Fruit fly (Drosophila melanogaster): Measurements from ENCODE around the gene Taf3.

The Taf3 gene

dm6 chr4:458608-459007 lies 8.0 kb downstream of the Taf3 start (continued):
- TF ChIP-seq CG13287 (GFP tag; IDR thresholded peaks at IDR 0.05; ENCODE audit: partially characterized antibody) = no peak
- TF ChIP-seq dm (GFP tag; optimal IDR thresholded peaks at IDR 0.05) = peak; percentile 7
- TF ChIP-seq hth (optimal IDR thresholded peaks at IDR 0.05) = no peak
- no peak for TF ChIP-seq CG2199 (GFP tag; IDR thresholded peaks at IDR 0.05)
- no peak for TF ChIP-seq sisA (GFP tag; IDR thresholded peaks at IDR 0.05)
- peak; percentile 41 for TF ChIP-seq p53 (GFP tag; optimal IDR thresholded peaks at IDR 0.05)
- TF ChIP-seq CG10654 (GFP tag; optimal IDR thresholded peaks at IDR 0.05) = no peak
- no peak for TF ChIP-seq CG17385 (GFP tag; optimal IDR thresholded peaks at IDR 0.05)
- TF ChIP-seq nom (GFP tag; optimal IDR thresholded peaks at IDR 0.05) = no peak
- no peak for TF ChIP-seq CG9797 (GFP tag; optimal IDR thresholded peaks at IDR 0.05)
- TF ChIP-seq MESR4 (GFP tag; optimal IDR thresholded peaks at IDR 0.05) = peak; percentile 1
- no peak for TF ChIP-seq Nf-YB (GFP tag; optimal IDR thresholded peaks at IDR 0.05)
- TF ChIP-seq CG18599 (GFP tag; optimal IDR thresholded peaks at IDR 0.05) = no peak
- TF ChIP-seq ttk (GFP tag; IDR thresholded peaks at IDR 0.05) = no peak

dm6 chr4:453303-453702 lies 13.3 kb downstream of the Taf3 start:
- no peak for TF ChIP-seq eve (GFP tag; optimal IDR thresholded peaks at IDR 0.05)
- no peak for TF ChIP-seq gfzf (GFP tag; optimal IDR thresholded peaks at IDR 0.05)
- no peak for TF ChIP-seq Sox100B (GFP tag; optimal IDR thresholded peaks at IDR 0.05)
- TF ChIP-seq tx (GFP tag; optimal IDR thresholded peaks at IDR 0.05) = no peak
- no peak for TF ChIP-seq Asciz (GFP tag; optimal IDR thresholded peaks at IDR 0.05)
- no peak for TF ChIP-seq CG17186 (GFP tag; optimal IDR thresholded peaks at IDR 0.05)
- TF ChIP-seq CG17359 (tag; optimal IDR thresholded peaks at IDR 0.05) = no peak
- no peak for TF ChIP-seq CG18764 (GFP tag; optimal IDR thresholded peaks at IDR 0.05)
- no peak for TF ChIP-seq onecut (GFP tag; IDR thresholded peaks at IDR 0.05)
- TF ChIP-seq CG18262 (tag; optimal IDR thresholded peaks at IDR 0.05) = no peak
- TF ChIP-seq bab2 (GFP tag; optimal IDR thresholded peaks at IDR 0.05) = no peak
- TF ChIP-seq Dref (GFP tag; IDR thresholded peaks at IDR 0.05) = no peak
- TF ChIP-seq ara (GFP tag; IDR thresholded peaks at IDR 0.05) = no peak

DNA sequence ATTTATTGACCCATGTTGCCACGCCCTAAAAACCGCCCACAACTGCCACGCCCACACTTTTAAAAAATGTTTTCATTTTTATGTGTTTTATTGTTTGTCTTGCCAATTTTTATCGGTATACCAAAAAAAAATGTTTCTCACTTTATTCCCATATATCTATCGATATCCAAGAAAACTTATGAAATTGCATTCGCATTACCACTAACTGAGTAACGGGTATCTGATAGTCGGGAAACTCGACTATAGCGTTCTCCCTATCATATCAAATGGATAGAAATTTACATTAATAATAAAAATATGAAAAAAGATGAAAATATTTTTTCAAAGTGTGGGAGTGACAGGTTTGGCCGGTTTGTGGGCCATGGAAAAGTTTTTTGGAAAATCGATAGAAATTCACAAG lies 17.6 kb downstream of the Taf3 start:
- TF ChIP-seq CG8359 (GFP tag; optimal IDR thresholded peaks at IDR 0.05; ENCODE audit: borderline replicate concordance) (no peak), onecut (GFP tag; IDR thresholded peaks at IDR 0.05) (peak; percentile 71), scrt (GFP tag; optimal IDR thresholded peaks at IDR 0.05) (no peak), CG3065 (GFP tag; optimal IDR thresholded peaks at IDR 0.05) (peak; percentile 27), CkIIα-i1 (GFP tag; IDR thresholded peaks at IDR 0.05) (no peak), Drgx (GFP tag; IDR thresholded peaks at IDR 0.05) (no peak), CG6791 (GFP tag; IDR thresholded peaks at IDR 0.05; ENCODE audit: partially characterized antibody) (peak; percentile 12; the same call in 1 of the 3 replicates), CG8281 (tag; optimal IDR thresholded peaks at IDR 0.05) (no peak), CG17802 (tag; optimal IDR thresholded peaks at IDR 0.05) (peak; percentile 3), CG11085 (GFP tag; IDR thresholded peaks at IDR 0.05) (no peak), CG16813 (GFP tag; IDR thresholded peaks at IDR 0.05; ENCODE audit: partially characterized antibody) (peak; percentile 67)

dm6 chr4:448126-448525 lies 18.5 kb downstream of the Taf3 start:
- TF ChIP-seq sens (GFP tag) (peak; percentile 17), Nf-YC (tag; optimal IDR thresholded peaks at IDR 0.05) (no peak)
